Worm (Caenorhabditis elegans) whole organism, L2 larva: ENCODE data around the gene C30G12.2.

ENCODE experiments used
- alr-1 ChIP-seq: fragments of 150-350 bp; optimal IDR thresholded peaks from 2 replicates; lab custom pipeline; 2014; ENCODE audit warnings: missing biosample characterization, missing genetic modification characterization
- ama-1 ChIP-seq: fragments of 150-350 bp; optimal IDR thresholded peaks from 2 replicates; lab custom pipeline; 2018; ENCODE audit warnings: inconsistent platforms
- nhr-237 ChIP-seq: fragments of 150-350 bp; optimal IDR thresholded peaks from 2 replicates; lab custom pipeline; 2014; ENCODE audit warnings: missing biosample characterization, missing genetic modification characterization
- snpc-4 ChIP-seq: fragments of 150-350 bp; optimal IDR thresholded peaks from 2 replicates; lab custom pipeline; 2014; ENCODE audit warnings: missing biosample characterization, missing genetic modification characterization
- zag-1 ChIP-seq: fragments of 150-350 bp; optimal IDR thresholded peaks from 2 replicates; lab custom pipeline; 2014; ENCODE audit warnings: missing biosample characterization, missing genetic modification characterization

DNA sequence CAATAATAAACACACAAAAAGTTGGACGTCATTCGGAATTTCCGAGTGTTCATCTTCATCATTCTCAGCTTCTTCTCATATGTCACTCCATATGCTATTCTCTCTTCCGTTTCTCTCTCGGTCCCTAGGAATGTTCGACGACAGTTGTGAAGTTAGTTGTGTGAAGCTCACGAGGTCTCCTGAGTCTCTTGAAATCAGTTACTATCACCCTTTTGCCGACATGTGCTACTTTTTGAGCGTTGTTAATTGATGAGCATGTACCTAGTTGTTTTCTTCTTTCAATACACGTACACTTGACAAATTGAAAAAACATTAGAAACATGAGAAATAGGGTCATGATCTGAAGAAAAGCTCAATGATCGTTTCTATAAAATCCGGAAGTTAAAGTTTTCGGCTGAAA, 33.1 kb downstream of the C30G12.2 start:
- TF ChIP-seq nhr-237 (tag; lab: Kevin White, UChicago) (no peak), snpc-4 (no peak), alr-1 (tag; lab: Kevin White, UChicago) (no peak), zag-1 (tag; lab: Kevin White, UChicago) (no peak), ama-1 (no peak)
